Worm (Caenorhabditis elegans) whole organism, early embryonic: ENCODE results near the gene H21P03.10.

Source experiments
- B0310.2 ChIP-seq: sonication (generic microtip); optimal IDR thresholded peaks from 2 replicates; lab custom pipeline; 2016; ENCODE audit warnings: mild to moderate bottlenecking, missing genetic modification characterization, missing compliant biosample characterization
- F13C5.2 ChIP-seq: sonication (generic microtip); optimal IDR thresholded peaks from 2 replicates; lab custom pipeline; 2017; ENCODE audit warnings: mild to moderate bottlenecking, missing genetic modification characterization, inconsistent platforms, missing compliant biosample characterization
- aly-1 ChIP-seq: sonication (generic microtip); optimal IDR thresholded peaks from 2 replicates; lab custom pipeline; 2016; ENCODE audit warnings: missing genetic modification characterization, missing compliant biosample characterization
- ama-1 ChIP-seq: fragments of 150-350 bp; optimal IDR thresholded peaks from 2 replicates; lab custom pipeline; 2014
- ceh-13 ChIP-seq: fragments of 200-800 bp; sonication (Bioruptor generic); optimal IDR thresholded peaks from 2 replicates; lab custom pipeline; 2018; ENCODE audit warnings: mild to moderate bottlenecking, missing genetic modification characterization, missing compliant biosample characterization
- ceh-36 ChIP-seq: sonication (generic microtip); optimal IDR thresholded peaks from 2 replicates; lab custom pipeline; 2016; ENCODE audit warnings: missing genetic modification characterization, inconsistent platforms, missing compliant biosample characterization
- ets-7 ChIP-seq: sonication (generic microtip); optimal IDR thresholded peaks from 2 replicates; lab custom pipeline; 2016; ENCODE audit warnings: missing genotype, missing genetic modification characterization, missing compliant biosample characterization
- flt-1 ChIP-seq: fragments of 200-800 bp; sonication (Bioruptor generic); IDR thresholded peaks from 2 replicates; pipeline ENCODE4 v1.3.6; 2022; ENCODE audit warnings: missing genetic modification characterization, missing compliant biosample characterization
- hmbx-1 ChIP-seq: sonication (generic microtip); optimal IDR thresholded peaks from 2 replicates; lab custom pipeline; 2016; ENCODE audit warnings: mild to moderate bottlenecking, missing genetic modification characterization, missing compliant biosample characterization
- hmg-4 ChIP-seq: fragments of 200-800 bp; sonication (Bioruptor generic); optimal IDR thresholded peaks from 2 replicates; lab custom pipeline; 2018; ENCODE audit warnings: mild to moderate bottlenecking, missing genetic modification characterization, missing compliant biosample characterization
- hnd-1 ChIP-seq: sonication (generic microtip); optimal IDR thresholded peaks from 2 replicates; lab custom pipeline; 2016; ENCODE audit warnings: missing genetic modification characterization, missing compliant biosample characterization
- pes-1 ChIP-seq: fragments of 200-800 bp; sonication (Bioruptor generic); IDR thresholded peaks from 2 replicates; pipeline ENCODE4 v1.3.6; 2022; ENCODE audit warnings: missing genetic modification reagents, missing genetic modification characterization, missing compliant biosample characterization
- scrt-1 ChIP-seq: fragments of 200-800 bp; sonication (Bioruptor generic); IDR thresholded peaks from 2 replicates; pipeline ENCODE4 v1.3.6; 2022; ENCODE audit warnings: missing genetic modification characterization, missing compliant biosample characterization
- sea-1 ChIP-seq: fragments of 200-800 bp; sonication (Bioruptor generic); conservative IDR thresholded peaks from 2 replicates; pipeline ENCODE4 v1.3.6; 2022; ENCODE audit warnings: missing genetic modification characterization, missing compliant biosample characterization
- tbx-11 ChIP-seq: fragments of 200-800 bp; sonication (Bioruptor generic); IDR thresholded peaks from 2 replicates; pipeline ENCODE4 v1.3.6; 2022; ENCODE audit warnings: missing genetic modification characterization, missing compliant biosample characterization
- tbx-37 ChIP-seq: fragments of 200-800 bp; sonication (Bioruptor generic); conservative IDR thresholded peaks from 2 replicates; pipeline ENCODE4 v1.3.6; 2022; ENCODE audit warnings: missing genetic modification reagents, missing genetic modification characterization, missing compliant biosample characterization
- tra-4 ChIP-seq: sonication (generic microtip); optimal IDR thresholded peaks from 2 replicates; lab custom pipeline; 2017; ENCODE audit warnings: missing genetic modification characterization, missing compliant biosample characterization

Gene H21P03.10

DNA sequence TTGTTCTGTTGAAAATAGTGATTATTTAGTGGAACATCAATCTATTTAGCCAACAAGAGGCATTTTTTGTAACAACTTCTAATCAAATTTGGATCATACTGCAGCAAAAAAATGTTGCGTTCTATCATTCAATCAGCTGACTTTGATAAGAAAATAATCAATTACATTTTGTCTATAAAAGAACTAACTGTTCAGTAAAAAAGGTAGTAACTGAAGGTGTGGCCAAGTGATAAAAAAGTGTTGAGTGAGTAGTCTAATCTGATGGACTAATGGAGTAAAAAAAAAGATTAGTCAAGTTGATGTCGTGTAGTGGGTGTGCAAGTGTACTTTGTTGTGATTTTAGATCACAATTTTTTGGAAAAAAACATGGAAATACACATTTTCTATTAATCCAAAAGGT is 8.2 kb upstream of the H21P03.10 start:
- no peak for TF ChIP-seq tbx-37
- no peak for TF ChIP-seq pes-1
- TF ChIP-seq F13C5.2 (tag; lab: Kevin White, UChicago): no peak
- no peak for TF ChIP-seq scrt-1
- no peak for TF ChIP-seq hmbx-1 (tag; lab: Kevin White, UChicago)
- no peak for TF ChIP-seq ceh-36
- TF ChIP-seq flt-1 (GFP tag; lab: Robert Waterston, UW): no peak
- TF ChIP-seq ets-7 (tag; lab: Kevin White, UChicago): no peak
- TF ChIP-seq tra-4 (tag; lab: Kevin White, UChicago): no peak
- no peak for TF ChIP-seq hnd-1 (tag; lab: Kevin White, UChicago)
- no peak for TF ChIP-seq B0310.2 (tag; lab: Kevin White, UChicago)

DNA sequence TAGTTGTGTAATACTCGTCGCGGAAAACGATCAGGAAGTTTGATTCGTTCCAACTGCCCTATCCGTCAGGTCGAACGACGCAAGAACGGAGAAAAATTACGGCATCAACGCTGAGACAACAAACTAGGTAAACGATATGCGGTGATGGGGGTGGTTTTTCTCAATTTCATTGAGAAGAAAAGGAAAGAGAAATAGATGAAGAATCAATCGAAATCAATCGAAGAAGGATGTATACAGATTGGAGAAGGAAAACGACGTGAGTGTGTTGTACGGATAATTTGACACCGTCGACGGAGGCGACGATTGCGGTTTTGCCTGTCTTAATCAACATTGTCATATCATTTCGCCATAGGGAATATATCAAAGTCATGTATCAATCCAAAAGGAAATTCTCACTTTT is 6.6 kb upstream of the H21P03.10 start:
- no peak for TF ChIP-seq hmbx-1 (tag; lab: Kevin White, UChicago)
- no peak for TF ChIP-seq scrt-1
- TF ChIP-seq B0310.2 (tag; lab: Kevin White, UChicago): no peak
- no peak for TF ChIP-seq F13C5.2 (tag; lab: Kevin White, UChicago)

- TF ChIP-seq ets-7 (tag; lab: Kevin White, UChicago) (no peak), ceh-36 (no peak), F13C5.2 (tag; lab: Kevin White, UChicago) (peak; percentile 2)
These were observed 5.6 kb upstream of the H21P03.10 start for ce11 chrIV:11494924-11495323.

ce11 chrIV:11497312-11497711 is 3.2 kb upstream of the H21P03.10 start:
- TF ChIP-seq pes-1 (peak; percentile 72), ceh-36 (peak; percentile 51), sea-1 (GFP tag; lab: Robert Waterston, UW) (peak; percentile 67), flt-1 (GFP tag; lab: Robert Waterston, UW) (peak; percentile 48; the same call in 1 of the 2 replicates), tbx-37 (peak; percentile 42), scrt-1 (peak; percentile 70; the same call in 1 of the 2 replicates)

ce11 chrIV:11498169-11498568 is 2.4 kb upstream of the H21P03.10 start, which contains the start of gene sms-1:
Gene sms-1, minus strand, starts transcription at chrIV:11498174.
- TF ChIP-seq scrt-1 (no peak), ceh-13 (GFP tag; lab: Kevin White, UChicago) (no peak), tbx-11 (GFP tag; lab: Robert Waterston, UW) (no peak), ets-7 (tag; lab: Kevin White, UChicago) (no peak), ama-1 (lab: Kevin White, UChicago) (no peak), hnd-1 (tag; lab: Kevin White, UChicago) (no peak), flt-1 (GFP tag; lab: Robert Waterston, UW) (no peak), ceh-36 (no peak), sea-1 (GFP tag; lab: Robert Waterston, UW) (no peak), hmbx-1 (tag; lab: Kevin White, UChicago) (no peak), tra-4 (tag; lab: Kevin White, UChicago) (no peak), B0310.2 (tag; lab: Kevin White, UChicago) (no peak), tbx-37 (no peak), pes-1 (no peak)

DNA sequence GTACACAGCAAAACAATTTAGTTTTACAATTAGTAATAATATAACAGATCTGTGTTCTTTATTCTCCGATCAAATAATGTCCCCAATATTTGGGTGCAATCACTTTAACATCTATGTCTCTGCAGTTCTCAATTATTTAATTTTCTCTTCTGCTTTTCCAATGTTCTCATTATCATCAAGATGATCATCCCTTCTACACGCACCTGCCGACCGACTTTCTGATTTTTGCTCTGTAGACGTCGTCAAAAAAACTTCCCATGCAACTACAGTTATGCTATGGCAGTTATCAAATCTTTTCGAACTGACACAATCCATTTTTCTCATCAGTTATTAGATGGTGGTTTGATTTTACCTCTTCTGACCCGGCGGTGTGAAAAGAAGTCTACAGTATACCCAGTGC is 3.1 kb downstream of the H21P03.10 start:
- TF ChIP-seq tbx-37 (no peak), pes-1 (no peak), scrt-1 (no peak), aly-1 (tag; lab: Kevin White, UChicago) (no peak), ceh-13 (GFP tag; lab: Kevin White, UChicago) (no peak), B0310.2 (tag; lab: Kevin White, UChicago) (no peak), hmbx-1 (tag; lab: Kevin White, UChicago) (no peak), sea-1 (GFP tag; lab: Robert Waterston, UW) (no peak), tbx-11 (GFP tag; lab: Robert Waterston, UW) (no peak), ceh-36 (no peak), hmg-4 (GFP tag; lab: Kevin White, UChicago) (no peak), tra-4 (tag; lab: Kevin White, UChicago) (no peak), F13C5.2 (tag; lab: Kevin White, UChicago) (no peak), flt-1 (GFP tag; lab: Robert Waterston, UW) (no peak), ama-1 (lab: Kevin White, UChicago) (no peak), ets-7 (tag; lab: Kevin White, UChicago) (no peak), hnd-1 (tag; lab: Kevin White, UChicago) (no peak)

DNA sequence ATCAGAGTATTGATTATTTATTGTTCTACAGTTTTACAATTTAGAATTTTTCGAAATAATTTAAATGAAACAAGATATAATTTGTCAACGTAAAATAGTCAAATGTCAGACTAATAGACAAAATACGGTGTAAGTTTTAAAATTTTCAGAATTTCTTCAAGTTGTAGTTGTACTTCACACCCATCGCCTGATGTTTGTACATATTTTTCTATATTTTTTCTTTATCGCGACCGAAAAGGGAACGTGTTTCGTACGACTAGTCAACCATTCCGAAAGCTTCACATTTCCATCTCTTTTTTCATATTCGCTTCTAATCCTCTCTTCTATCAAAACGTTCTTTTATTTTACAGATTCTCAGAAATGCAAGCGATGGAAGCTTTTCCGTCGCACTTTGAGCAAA is 3.9 kb downstream of the H21P03.10 start, which contains the start of gene twk-25:
Gene twk-25 (plus strand): TSS at position 301 of the 400 bp plus-strand sequence.
- TF ChIP-seq flt-1 (GFP tag; lab: Robert Waterston, UW) (no peak), sea-1 (GFP tag; lab: Robert Waterston, UW) (no peak), hmbx-1 (tag; lab: Kevin White, UChicago) (no peak), ets-7 (tag; lab: Kevin White, UChicago) (no peak), ama-1 (lab: Kevin White, UChicago) (no peak), aly-1 (tag; lab: Kevin White, UChicago) (no peak), ceh-36 (no peak), tbx-37 (no peak), tra-4 (tag; lab: Kevin White, UChicago) (no peak)

DNA sequence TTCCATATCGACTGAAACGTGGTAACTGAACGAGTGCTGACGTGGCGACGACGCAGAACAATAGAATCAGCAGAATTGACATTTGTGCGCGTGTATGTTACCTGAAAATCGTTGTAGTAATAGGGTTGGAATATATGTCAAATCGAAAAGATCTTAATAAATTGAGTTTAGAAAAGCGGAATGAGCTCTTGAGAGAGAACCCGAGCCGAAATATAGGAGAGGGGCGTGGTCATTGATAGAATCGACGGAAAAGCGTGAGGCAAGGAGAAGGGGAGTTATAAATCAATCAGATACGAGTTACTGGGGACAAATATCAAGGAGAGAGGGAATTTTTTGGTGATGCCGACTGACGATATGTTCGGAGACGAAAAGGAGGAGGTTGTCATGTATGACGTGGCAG is 10.1 kb downstream of the H21P03.10 start, which contains the start of gene M04B2.6:
Gene M04B2.6 (minus strand): TSS at position 101 of the 400 bp plus-strand sequence.
- TF ChIP-seq scrt-1 (no peak), hmbx-1 (tag; lab: Kevin White, UChicago) (no peak), tbx-11 (GFP tag; lab: Robert Waterston, UW) (no peak), tbx-37 (no peak), ceh-36 (no peak), ama-1 (lab: Kevin White, UChicago) (no peak), F13C5.2 (tag; lab: Kevin White, UChicago) (no peak), sea-1 (GFP tag; lab: Robert Waterston, UW) (no peak), pes-1 (no peak), tra-4 (tag; lab: Kevin White, UChicago) (no peak), flt-1 (GFP tag; lab: Robert Waterston, UW) (no peak), hmg-4 (GFP tag; lab: Kevin White, UChicago) (no peak), ets-7 (tag; lab: Kevin White, UChicago) (no peak), ceh-13 (GFP tag; lab: Kevin White, UChicago) (no peak), aly-1 (tag; lab: Kevin White, UChicago) (no peak), hnd-1 (tag; lab: Kevin White, UChicago) (no peak)
